Worm (Caenorhabditis elegans): ENCODE data around the gene grl-11.
A peak's percentile ranks its signal among the peaks of the same experiment; 100 is the strongest.

Gene grl-11

ce11 chrIII:9109172-9109571 is 9.0 kb downstream of the grl-11 start, which contains the start of gene cya-1:
Gene cya-1, minus strand, starts transcription at chrIII:9109272.
- TF ChIP-seq nhr-12 (tag; optimal IDR thresholded peaks at IDR 0.05) (no peak), lsy-2 (tag; optimal IDR thresholded peaks at IDR 0.05) (no peak), ceh-82 (tag; optimal IDR thresholded peaks at IDR 0.05) (no peak), nhr-71 (tag; optimal IDR thresholded peaks at IDR 0.05) (no peak), hpl-2 (GFP tag; optimal IDR thresholded peaks at IDR 0.05) (no peak), nhr-28 (tag; optimal IDR thresholded peaks at IDR 0.05) (no peak)

- TF ChIP-seq lin-14 (GFP tag; optimal IDR thresholded peaks at IDR 0.05) = peak; percentile 6
- TF ChIP-seq mdl-1 (tag; optimal IDR thresholded peaks at IDR 0.05) = no peak
- no peak for TF ChIP-seq nhr-237 (tag; optimal IDR thresholded peaks at IDR 0.05)
- TF ChIP-seq nhr-76 (tag; optimal IDR thresholded peaks at IDR 0.05) = no peak
- TF ChIP-seq sup-37 (GFP tag; optimal IDR thresholded peaks at IDR 0.05) = no peak
- TF ChIP-seq elt-3 (tag; optimal IDR thresholded peaks at IDR 0.05) = peak in 1 of 6 experiments; percentile 61
- no peak for TF ChIP-seq C16A3.4 (tag; optimal IDR thresholded peaks at IDR 0.05)
- TF ChIP-seq nhr-77 (tag; optimal IDR thresholded peaks at IDR 0.05) = no peak
- TF ChIP-seq fkh-4 (tag; optimal IDR thresholded peaks at IDR 0.05; ENCODE audit: borderline replicate concordance) = no peak
- TF ChIP-seq nhr-85 (tag) = peak; percentile 55
- TF ChIP-seq ceh-63 (GFP tag; optimal IDR thresholded peaks at IDR 0.05) = no peak
- TF ChIP-seq lin-35 (GFP tag; optimal IDR thresholded peaks at IDR 0.05) = no peak
- no peak for TF ChIP-seq F16B12.6 (tag; optimal IDR thresholded peaks at IDR 0.05)
- no peak for TF ChIP-seq ces-1 (GFP tag; optimal IDR thresholded peaks at IDR 0.05)
- TF ChIP-seq isw-1 (GFP tag; IDR thresholded peaks at IDR 0.05) = no peak
- TF ChIP-seq ets-5 (GFP tag; IDR thresholded peaks at IDR 0.05) = no peak
- no peak for TF ChIP-seq swsn-7 (tag; optimal IDR thresholded peaks at IDR 0.05)
- TF ChIP-seq blmp-1 (tag; optimal IDR thresholded peaks at IDR 0.05) = peak; percentile 51
- TF ChIP-seq hlh-17 (GFP tag; optimal IDR thresholded peaks at IDR 0.05; ENCODE audit: borderline replicate concordance) = no peak
- TF ChIP-seq egl-13 (tag; optimal IDR thresholded peaks at IDR 0.05) = no peak
- no peak for TF ChIP-seq nhr-20 (tag; optimal IDR thresholded peaks at IDR 0.05)
- TF ChIP-seq egl-27 (tag; optimal IDR thresholded peaks at IDR 0.05) = no peak
- TF ChIP-seq zag-1 (tag; optimal IDR thresholded peaks at IDR 0.05) = no peak
- TF ChIP-seq sptf-1 (tag; optimal IDR thresholded peaks at IDR 0.05) = no peak
- TF ChIP-seq unc-130 (tag; optimal IDR thresholded peaks at IDR 0.05) = no peak
- no peak for TF ChIP-seq nhr-11 (tag; optimal IDR thresholded peaks at IDR 0.05)
- TF ChIP-seq unc-98 (GFP tag; IDR thresholded peaks at IDR 0.05) = no peak
- TF ChIP-seq lin-13 (GFP tag; optimal IDR thresholded peaks at IDR 0.05) = no peak
These were observed 12.5 kb downstream of the grl-11 start for ce11 chrIII:9105653-9106052.

ce11 chrIII:9104060-9104459 is 14.1 kb downstream of the grl-11 start:
- TF ChIP-seq F16B12.6 (tag; optimal IDR thresholded peaks at IDR 0.05) (peak; percentile 6), nhr-77 (tag; optimal IDR thresholded peaks at IDR 0.05) (peak; percentile 8), nhr-84 (tag; optimal IDR thresholded peaks at IDR 0.05) (no peak), egl-13 (tag; optimal IDR thresholded peaks at IDR 0.05) (no peak), ceh-82 (tag; optimal IDR thresholded peaks at IDR 0.05) (peak in 1 of 3 experiments; percentile 39), xbp-1 (tag; optimal IDR thresholded peaks at IDR 0.05) (peak; percentile 18), alr-1 (tag; optimal IDR thresholded peaks at IDR 0.05; ENCODE audit: borderline replicate concordance) (no peak), zip-4 (GFP tag; optimal IDR thresholded peaks at IDR 0.05) (peak; percentile 17), efl-1 (optimal IDR thresholded peaks at IDR 0.05) (peak; percentile 31 to 50), efl-1 (GFP tag; optimal IDR thresholded peaks at IDR 0.05 in 1 of 2) (peak; percentile 12 to 94), ets-5 (GFP tag; IDR thresholded peaks at IDR 0.05) (no peak), jun-1 (tag; optimal IDR thresholded peaks at IDR 0.05) (peak; percentile 26), tbx-2 (tag; optimal IDR thresholded peaks at IDR 0.05) (no peak), lin-14 (GFP tag; optimal IDR thresholded peaks at IDR 0.05) (peak; percentile 9), nhr-20 (tag; optimal IDR thresholded peaks at IDR 0.05) (peak; percentile 48), sox-4 (tag; optimal IDR thresholded peaks at IDR 0.05) (no peak), snu-23 (GFP tag; optimal IDR thresholded peaks at IDR 0.05) (peak; percentile 62), nhr-90 (tag; optimal IDR thresholded peaks at IDR 0.05; ENCODE audit: poor library complexity) (peak; percentile 66), nhr-19 (GFP tag; conservative IDR thresholded peaks at IDR 0.05) (peak; percentile 66), dpl-1 (GFP tag; optimal IDR thresholded peaks at IDR 0.05) (peak; percentile 4 to 40 (median 30)), lin-35 (GFP tag; optimal IDR thresholded peaks at IDR 0.05) (peak in 1 of 2 experiments; percentile 76), grh-1 (GFP tag; IDR thresholded peaks at IDR 0.05) (peak; percentile 43; the same call in 1 of the 2 replicates), aha-1 (tag; optimal IDR thresholded peaks at IDR 0.05) (no peak), rnt-1 (tag; optimal IDR thresholded peaks at IDR 0.05) (peak; percentile 62), snpc-4 (tag; optimal IDR thresholded peaks at IDR 0.05) (peak; percentile 29)
